Fruit fly (Drosophila melanogaster) whole organism, prepupa: Measurements from ENCODE around the gene CG14431.

Source experiments
- Blimp-1 ChIP-seq: fragments of 200-800 bp; sonication (Bioruptor generic); optimal IDR thresholded peaks from 3 replicates; lab custom pipeline; 2017; ENCODE audit warnings: missing biosample characterization, missing genetic modification characterization, mild to moderate bottlenecking, moderate library complexity, missing genetic modification reagents
- CG10669 ChIP-seq: fragments of 200-800 bp; sonication (Bioruptor generic); optimal IDR thresholded peaks from 3 replicates; lab custom pipeline; 2018; ENCODE audit warnings: missing biosample characterization, mild to moderate bottlenecking, missing genetic modification characterization, moderate library complexity
- CG11294 ChIP-seq: fragments of 200-800 bp; sonication (Bioruptor generic); IDR thresholded peaks from 2 replicates; pipeline ENCODE4 v1.3.6; 2022; ENCODE audit warnings: missing biosample characterization, missing genetic modification characterization
- CG11762 ChIP-seq: fragments of 200-800 bp; sonication (Bioruptor generic); optimal IDR thresholded peaks from 3 replicates; lab custom pipeline; 2016; ENCODE audit warnings: missing biosample characterization, missing genetic modification characterization; ENCODE audit not compliant: insufficient read depth
- CG11902 ChIP-seq: fragments of 200-800 bp; sonication (Bioruptor generic); optimal IDR thresholded peaks from 3 replicates; lab custom pipeline; 2016; ENCODE audit warnings: missing biosample characterization, missing genetic modification characterization
- CG16779 ChIP-seq: fragments of 200-800 bp; sonication (Bioruptor generic); optimal IDR thresholded peaks from 3 replicates; lab custom pipeline; 2017; ENCODE audit warnings: missing biosample characterization, mild to moderate bottlenecking, missing genetic modification characterization
- CG3032 ChIP-seq: fragments of 200-800 bp; optimal IDR thresholded peaks from 2 replicates; lab custom pipeline; 2019; ENCODE audit warnings: missing biosample characterization, mild to moderate bottlenecking, missing genetic modification characterization, moderate library complexity
- CG31627 ChIP-seq: fragments of 200-800 bp; sonication (Bioruptor generic); optimal IDR thresholded peaks from 3 replicates; lab custom pipeline; 2016; ENCODE audit warnings: missing biosample characterization, missing genetic modification characterization
- CG34406 ChIP-seq: fragments of 200-800 bp; sonication (Bioruptor generic); optimal IDR thresholded peaks from 3 replicates; lab custom pipeline; 2016; ENCODE audit warnings: missing biosample characterization, missing genetic modification characterization
- CG3919 ChIP-seq: fragments of 200-800 bp; sonication (Bioruptor generic); optimal IDR thresholded peaks from 3 replicates; lab custom pipeline; 2016; ENCODE audit warnings: missing biosample characterization, missing genetic modification characterization
- CG4318 ChIP-seq: fragments of 200-800 bp; sonication (Bioruptor generic); optimal IDR thresholded peaks from 3 replicates; lab custom pipeline; 2017; ENCODE audit warnings: missing biosample characterization, mild to moderate bottlenecking, missing genetic modification characterization
- CG6163 ChIP-seq: fragments of 200-800 bp; sonication (Bioruptor generic); IDR thresholded peaks from 3 replicates; pipeline ENCODE4 v1.3.6; 2022; ENCODE audit warnings: missing biosample characterization, missing genetic modification characterization
- CG6276 ChIP-seq: fragments of 200-800 bp; sonication (Bioruptor generic); optimal IDR thresholded peaks from 2 replicates; lab custom pipeline; 2017; ENCODE audit warnings: missing biosample characterization, mild to moderate bottlenecking, missing genetic modification characterization
- CG6792 ChIP-seq: fragments of 200-800 bp; sonication (Bioruptor generic); optimal IDR thresholded peaks from 3 replicates; lab custom pipeline; 2016; ENCODE audit warnings: missing biosample characterization, missing genetic modification characterization
- CG6854 ChIP-seq: fragments of 200-800 bp; sonication (Bioruptor generic); optimal IDR thresholded peaks from 2 replicates; lab custom pipeline; 2017; ENCODE audit warnings: missing biosample characterization, mild to moderate bottlenecking, missing genetic modification characterization
- CG8119 ChIP-seq: fragments of 200-800 bp; sonication (Bioruptor generic); IDR thresholded peaks from 3 replicates; pipeline ENCODE4 v1.3.6; 2022; ENCODE audit warnings: missing biosample characterization, missing genetic modification characterization
- CG8319 ChIP-seq: fragments of 200-800 bp; sonication (Bioruptor generic); optimal IDR thresholded peaks from 3 replicates; lab custom pipeline; 2016; ENCODE audit warnings: missing biosample characterization, missing genetic modification characterization
- CG9139 ChIP-seq: fragments of 200-800 bp; sonication (Bioruptor generic); optimal IDR thresholded peaks from 3 replicates; lab custom pipeline; 2017; ENCODE audit warnings: missing biosample characterization, mild to moderate bottlenecking, missing genetic modification characterization
- Eip75B ChIP-seq: fragments of 200-800 bp; sonication (Bioruptor generic); optimal IDR thresholded peaks from 3 replicates; lab custom pipeline; 2016; ENCODE audit warnings: missing biosample characterization, missing genetic modification characterization
- Eip78C ChIP-seq: fragments of 200-800 bp; sonication (Bioruptor generic); peaks from one replicate; lab custom pipeline; 2016; ENCODE audit warnings: missing biosample characterization, missing genetic modification characterization
- Eip93F ChIP-seq: fragments of 200-800 bp; sonication (Bioruptor generic); optimal IDR thresholded peaks from 2 replicates; lab custom pipeline; 2016; ENCODE audit warnings: missing biosample characterization, mild to moderate bottlenecking, missing genetic modification characterization
- Ets21C ChIP-seq: fragments of 200-800 bp; sonication (Bioruptor generic); optimal IDR thresholded peaks from 3 replicates; lab custom pipeline; 2016; ENCODE audit warnings: missing biosample characterization, missing genetic modification characterization
- Gug ChIP-seq: fragments of 200-800 bp; sonication (Bioruptor generic); IDR thresholded peaks from 2 replicates; pipeline ENCODE4 v1.3.6; 2022; ENCODE audit warnings: missing biosample characterization, missing genetic modification characterization
- Hr39 ChIP-seq: fragments of 200-800 bp; sonication (Bioruptor generic); optimal IDR thresholded peaks from 2 replicates; lab custom pipeline; 2016; ENCODE audit warnings: missing biosample characterization, missing genetic modification characterization
- Hr4 ChIP-seq: fragments of 200-800 bp; sonication (Bioruptor generic); optimal IDR thresholded peaks from 3 replicates; lab custom pipeline; 2016; ENCODE audit warnings: missing biosample characterization, missing genetic modification characterization
- Lpt ChIP-seq: fragments of 200-800 bp; sonication (Bioruptor generic); optimal IDR thresholded peaks from 3 replicates; lab custom pipeline; 2016; ENCODE audit warnings: missing biosample characterization, missing genetic modification characterization
- Met ChIP-seq: fragments of 200-800 bp; sonication (Bioruptor generic); optimal IDR thresholded peaks from 3 replicates; lab custom pipeline; 2016; ENCODE audit warnings: missing biosample characterization, missing genetic modification characterization
- Smox ChIP-seq: fragments of 200-800 bp; sonication (Bioruptor generic); optimal IDR thresholded peaks from 3 replicates; lab custom pipeline; 2016; ENCODE audit warnings: missing biosample characterization, missing genetic modification characterization
- Sox102F ChIP-seq: fragments of 200-800 bp; sonication (Bioruptor generic); optimal IDR thresholded peaks from 2 replicates; lab custom pipeline; 2016; ENCODE audit warnings: missing biosample characterization, mild to moderate bottlenecking, missing genetic modification characterization
- Sox14 ChIP-seq: fragments of 200-800 bp; sonication (Bioruptor generic); optimal IDR thresholded peaks from 3 replicates; lab custom pipeline; 2016; ENCODE audit warnings: missing biosample characterization, missing genetic modification characterization
- Sox15 ChIP-seq: fragments of 200-800 bp; sonication (Bioruptor generic); optimal IDR thresholded peaks from 3 replicates; lab custom pipeline; 2016; ENCODE audit warnings: missing biosample characterization, missing genetic modification characterization
- achi ChIP-seq: fragments of 200-800 bp; sonication (Bioruptor generic); optimal IDR thresholded peaks from 3 replicates; lab custom pipeline; 2016; ENCODE audit warnings: missing biosample characterization, missing genetic modification characterization
- cyc ChIP-seq: fragments of 200-800 bp; sonication (Bioruptor generic); optimal IDR thresholded peaks from 3 replicates; lab custom pipeline; 2016; ENCODE audit warnings: missing biosample characterization, missing genetic modification characterization
- dac ChIP-seq: fragments of 200-800 bp; sonication (Bioruptor generic); optimal IDR thresholded peaks from 2 replicates; lab custom pipeline; 2017; ENCODE audit warnings: missing biosample characterization, mild to moderate bottlenecking, missing genetic modification characterization
- dsx ChIP-seq: fragments of 200-800 bp; optimal IDR thresholded peaks from 3 replicates; lab custom pipeline; 2019; ENCODE audit warnings: missing biosample characterization, mild to moderate bottlenecking, missing genetic modification characterization, moderate library complexity; ENCODE audit not compliant: poor library complexity, severe bottlenecking
- esn ChIP-seq: fragments of 200-800 bp; sonication (Bioruptor generic); optimal IDR thresholded peaks from 2 replicates; lab custom pipeline; 2016; ENCODE audit warnings: missing biosample characterization, mild to moderate bottlenecking, missing genetic modification characterization, moderate library complexity
- fd59A ChIP-seq: fragments of 200-800 bp; sonication (Bioruptor generic); optimal IDR thresholded peaks from 2 replicates; lab custom pipeline; 2017; ENCODE audit warnings: missing biosample characterization, mild to moderate bottlenecking, missing genetic modification characterization, missing genetic modification reagents
- fd85E ChIP-seq: fragments of 200-800 bp; sonication (Bioruptor generic); optimal IDR thresholded peaks from 3 replicates; lab custom pipeline; 2016; ENCODE audit warnings: missing biosample characterization, missing genetic modification characterization
- fkh ChIP-seq: fragments of 200-800 bp; sonication (Bioruptor generic); optimal IDR thresholded peaks from 3 replicates; lab custom pipeline; 2017; ENCODE audit warnings: missing biosample characterization, mild to moderate bottlenecking, missing genetic modification characterization, moderate library complexity
- lz ChIP-seq: fragments of 200-800 bp; sonication (Bioruptor generic); optimal IDR thresholded peaks from 3 replicates; lab custom pipeline; 2016; ENCODE audit warnings: missing biosample characterization, missing genetic modification characterization
- net ChIP-seq: fragments of 200-800 bp; sonication (Bioruptor generic); optimal IDR thresholded peaks from 3 replicates; lab custom pipeline; 2016; ENCODE audit warnings: missing biosample characterization, missing genetic modification characterization
- pdm3 ChIP-seq: fragments of 200-800 bp; sonication (Bioruptor generic); optimal IDR thresholded peaks from 3 replicates; lab custom pipeline; 2016; ENCODE audit warnings: missing biosample characterization, missing genetic modification characterization
- spab ChIP-seq: fragments of 200-800 bp; sonication (Bioruptor generic); optimal IDR thresholded peaks from 2 replicates; lab custom pipeline; 2017; ENCODE audit warnings: missing biosample characterization, mild to moderate bottlenecking, missing genetic modification characterization, missing genetic modification reagents
- ss ChIP-seq, 2 experiments: fragments of 200-800 bp; sonication (Bioruptor generic); optimal IDR thresholded peaks; 2 replicates in 1 of 2; 3 replicates in 1 of 2; lab custom pipeline; 2017 to 2018; ENCODE audit warnings: mild to moderate bottlenecking in 2 of 2, missing biosample characterization in 2 of 2, missing genetic modification characterization in 2 of 2, moderate library complexity in 1 of 2
- svp ChIP-seq: fragments of 200-800 bp; sonication (Bioruptor generic); peaks from one replicate; lab custom pipeline; 2016; ENCODE audit warnings: missing biosample characterization, missing genetic modification characterization
- topi ChIP-seq: fragments of 200-800 bp; sonication (Bioruptor generic); optimal IDR thresholded peaks from 3 replicates; lab custom pipeline; 2016; ENCODE audit warnings: missing biosample characterization, missing genetic modification characterization

The CG14431 gene

dm6 chrX:6976364-6976763, 68.3 kb downstream of the CG14431 start (continued):
- TF ChIP-seq Sox15 (GFP tag; lab: Kevin White, UChicago) (no peak), CG3032 (peak; percentile 53), topi (GFP tag; lab: Kevin White, UChicago) (peak; percentile 36), spab (GFP tag; lab: Kevin White, UChicago) (peak; percentile 27), net (peak; percentile 13), CG11294 (no peak), CG11762 (GFP tag; lab: Kevin White, UChicago) (no peak), CG31627 (GFP tag; lab: Kevin White, UChicago) (peak; percentile 28), CG34406 (no peak), Smox (peak; percentile 24), ss (GFP tag; optimal IDR thresholded peaks at IDR 0.05; lab: Kevin White, UChicago) (peak in 1 of 2 experiments; percentile 52), fkh (GFP tag; lab: Kevin White, UChicago) (no peak), cyc (GFP tag; lab: Kevin White, UChicago) (peak; percentile 2), svp (GFP tag; lab: Kevin White, UChicago) (peak; percentile 76), achi (GFP tag; lab: Kevin White, UChicago) (peak; percentile 3), fd59A (GFP tag; lab: Kevin White, UChicago) (peak; percentile 13), Gug (no peak), CG6792 (GFP tag; lab: Kevin White, UChicago) (peak; percentile 24), CG6163 (GFP tag; lab: Robert Waterston, UW) (peak; percentile 66; the same call in 2 of the 3 replicates), dsx (no peak), pdm3 (GFP tag; lab: Kevin White, UChicago) (peak; percentile 27), CG8119 (GFP tag; lab: Robert Waterston, UW) (0 out of 3 replicates have a peak, but pooled peaks have one; percentile 28), CG6276 (GFP tag; lab: Kevin White, UChicago) (no peak)

- TF ChIP-seq Sox15 (GFP tag; lab: Kevin White, UChicago) (no peak), fd85E (GFP tag; lab: Kevin White, UChicago) (no peak), CG16779 (no peak), Smox (no peak), CG3032 (no peak), Hr39 (GFP tag; lab: Kevin White, UChicago) (no peak), Lpt (no peak), CG8119 (GFP tag; lab: Robert Waterston, UW) (no peak), achi (GFP tag; lab: Kevin White, UChicago) (no peak), CG9139 (GFP tag; lab: Kevin White, UChicago) (no peak), Ets21C (GFP tag; lab: Kevin White, UChicago) (no peak), spab (GFP tag; lab: Kevin White, UChicago) (no peak), CG6854 (GFP tag; lab: Kevin White, UChicago) (no peak)
These were observed 68.8 kb downstream of the CG14431 start for dm6 chrX:6976911-6977310.

- TF ChIP-seq Sox102F (GFP tag; lab: Kevin White, UChicago): peak; percentile 35
- peak; percentile 32; the same call in 1 of the 2 replicates for TF ChIP-seq Gug
- TF ChIP-seq cyc (GFP tag; lab: Kevin White, UChicago): peak; percentile 9
- TF ChIP-seq Eip78C (GFP tag; lab: Kevin White, UChicago): peak; percentile 71
- TF ChIP-seq Sox14 (GFP tag; lab: Kevin White, UChicago): peak; percentile 39
- TF ChIP-seq CG11902 (GFP tag; lab: Kevin White, UChicago): no peak
- peak; percentile 48 for TF ChIP-seq esn (GFP tag; lab: Kevin White, UChicago)
- no peak for TF ChIP-seq CG11294
- no peak for TF ChIP-seq fkh (GFP tag; lab: Kevin White, UChicago)
- peak; percentile 53 for TF ChIP-seq Hr4 (GFP tag; lab: Kevin White, UChicago)
- peak; percentile 16 for TF ChIP-seq CG6276 (GFP tag; lab: Kevin White, UChicago)
- peak; percentile 20 for TF ChIP-seq Smox
- peak; percentile 37 for TF ChIP-seq pdm3 (GFP tag; lab: Kevin White, UChicago)
- TF ChIP-seq svp (GFP tag; lab: Kevin White, UChicago): peak; percentile 27
- TF ChIP-seq net: peak; percentile 26
- peak; percentile 51 for TF ChIP-seq lz (GFP tag; lab: Kevin White, UChicago)
- TF ChIP-seq CG4318 (GFP tag; lab: Kevin White, UChicago): no peak
- TF ChIP-seq CG6163 (GFP tag; lab: Robert Waterston, UW): peak; percentile 72; the same call in 2 of the 3 replicates
- no peak for TF ChIP-seq Blimp-1 (GFP tag; lab: Kevin White, UChicago)
- TF ChIP-seq CG8319 (GFP tag; lab: Kevin White, UChicago): no peak
- TF ChIP-seq ss (GFP tag; optimal IDR thresholded peaks at IDR 0.05; lab: Kevin White, UChicago): peak; percentile 27 to 45
- no peak for TF ChIP-seq CG3032
- TF ChIP-seq Eip75B: peak; percentile 30
- TF ChIP-seq CG34406: peak; percentile 10
- no peak for TF ChIP-seq Eip93F
- TF ChIP-seq Met (GFP tag; lab: Kevin White, UChicago): peak; percentile 32
- peak; percentile 17 for TF ChIP-seq CG3919 (GFP tag; lab: Kevin White, UChicago)
- TF ChIP-seq dac (GFP tag; lab: Kevin White, UChicago): peak; percentile 12
- TF ChIP-seq CG10669 (GFP tag; lab: Kevin White, UChicago): peak; percentile 9
These were observed 73.4 kb downstream of the CG14431 start for dm6 chrX:6981470-6981952.
